Worm (Caenorhabditis elegans): Measurements from ENCODE around the gene C07D10.1.

The C07D10.1 gene

DNA sequence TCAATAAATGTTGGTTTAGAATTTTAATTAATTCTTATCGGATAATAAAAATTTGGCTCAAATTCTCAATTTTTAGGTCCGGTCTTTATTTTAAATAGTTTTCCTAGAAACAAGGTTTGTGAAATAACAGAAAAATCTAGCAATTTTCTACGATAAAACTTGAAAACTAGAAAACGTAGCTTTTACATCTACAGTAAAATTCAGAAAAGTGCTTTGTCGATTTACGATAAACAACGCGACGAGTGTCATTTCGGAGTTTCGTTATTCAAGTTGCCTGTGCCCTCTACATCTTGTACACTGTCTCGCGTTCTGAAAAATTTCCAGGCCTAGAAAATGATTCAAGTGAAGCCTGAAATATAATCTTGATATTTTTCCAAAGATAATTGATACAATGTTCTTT lies 42.0 kb upstream of the C07D10.1 start:
- TF ChIP-seq nhr-76 (tag; optimal IDR thresholded peaks at IDR 0.05): no peak
- no peak for TF ChIP-seq nhr-237 (tag; optimal IDR thresholded peaks at IDR 0.05)
- TF ChIP-seq pha-4 (tag; optimal IDR thresholded peaks at IDR 0.05): peak; percentile 48
- TF ChIP-seq nhr-23 (tag; optimal IDR thresholded peaks at IDR 0.05): peak; percentile 20
- peak; percentile 38 for TF ChIP-seq nfya-1 (tag; optimal IDR thresholded peaks at IDR 0.05; ENCODE audit: insufficient read depth)
- peak; percentile 30 for TF ChIP-seq lin-15B (tag; optimal IDR thresholded peaks at IDR 0.05)
- TF ChIP-seq nhr-25 (tag; optimal IDR thresholded peaks at IDR 0.05): no peak
- TF ChIP-seq R02D3.7 (tag; optimal IDR thresholded peaks at IDR 0.05): peak; percentile 85
- no peak for TF ChIP-seq egl-27 (tag; optimal IDR thresholded peaks at IDR 0.05)
- peak; percentile 6 for TF ChIP-seq hmg-11 (tag; optimal IDR thresholded peaks at IDR 0.05)

DNA sequence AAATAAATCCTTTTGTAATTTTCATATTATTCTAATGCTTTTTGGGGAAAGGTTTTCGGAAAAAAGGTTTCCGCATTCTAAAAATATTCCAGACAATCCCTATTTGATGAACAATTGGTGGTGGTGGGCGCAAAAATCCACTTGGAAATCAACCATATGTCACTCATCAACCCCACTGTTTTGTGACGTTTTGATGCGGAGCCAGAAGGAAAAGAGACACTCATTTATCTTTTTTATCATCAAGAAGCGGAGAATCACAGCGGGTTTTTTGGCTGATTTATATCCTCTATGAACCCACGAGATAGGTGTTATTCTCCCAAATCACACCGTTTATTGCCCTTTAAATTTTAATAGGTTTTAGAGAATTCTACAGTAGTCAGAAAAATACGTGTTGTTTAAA lies 41.6 kb upstream of the C07D10.1 start:
- TF ChIP-seq nhr-77 (tag; optimal IDR thresholded peaks at IDR 0.05) (no peak), hmg-11 (tag; optimal IDR thresholded peaks at IDR 0.05) (no peak), nhr-67 (tag; optimal IDR thresholded peaks at IDR 0.05) (no peak), fkh-10 (GFP tag; optimal IDR thresholded peaks at IDR 0.05) (no peak), pqm-1 (tag; optimal IDR thresholded peaks at IDR 0.05) (no peak), nfya-1 (tag; optimal IDR thresholded peaks at IDR 0.05; ENCODE audit: insufficient read depth) (no peak), egl-27 (tag; optimal IDR thresholded peaks at IDR 0.05) (no peak), R02D3.7 (tag; optimal IDR thresholded peaks at IDR 0.05) (no peak), ZK546.5 (tag; optimal IDR thresholded peaks at IDR 0.05) (no peak), snpc-4 (tag; optimal IDR thresholded peaks at IDR 0.05) (no peak), lin-15B (tag; optimal IDR thresholded peaks at IDR 0.05) (no peak), ceh-28 (tag; optimal IDR thresholded peaks at IDR 0.05) (no peak)

DNA sequence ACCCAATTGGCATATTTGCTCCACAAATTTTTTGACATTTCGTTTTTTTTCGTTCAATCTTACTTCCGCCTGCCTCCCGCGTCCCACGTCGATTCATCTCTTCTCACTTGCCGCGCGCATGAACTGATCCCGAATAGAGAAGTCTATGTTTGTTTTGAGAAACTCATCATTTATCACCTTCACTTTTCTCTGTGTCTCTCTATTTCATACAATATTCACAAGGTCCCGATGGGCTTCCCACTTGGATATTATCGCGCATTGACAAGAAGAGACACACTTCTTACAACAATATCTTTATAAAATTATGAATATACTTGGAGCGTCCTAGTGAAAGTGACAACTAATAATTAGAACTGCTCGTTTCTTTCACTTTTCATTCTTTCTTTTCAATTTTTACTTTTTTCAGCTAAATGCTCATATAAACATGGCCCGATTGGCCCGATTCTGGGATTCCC lies 40.3 kb upstream of the C07D10.1 start, which contains the start of gene insc-1:
insc-1 (plus strand) TSS at position 405 of the 455 bp plus-strand sequence.
- no peak for TF ChIP-seq zag-1 (tag; optimal IDR thresholded peaks at IDR 0.05)
- TF ChIP-seq R02D3.7 (tag; optimal IDR thresholded peaks at IDR 0.05): no peak
- TF ChIP-seq pha-4 (tag; optimal IDR thresholded peaks at IDR 0.05): no peak
- no peak for TF ChIP-seq fkh-2 (tag; optimal IDR thresholded peaks at IDR 0.05)
- TF ChIP-seq ceh-16 (tag; optimal IDR thresholded peaks at IDR 0.05): no peak
- TF ChIP-seq ceh-9 (tag; optimal IDR thresholded peaks at IDR 0.05): no peak
- no peak for TF ChIP-seq nhr-28 (tag; optimal IDR thresholded peaks at IDR 0.05)
- no peak for TF ChIP-seq nhr-77 (tag; optimal IDR thresholded peaks at IDR 0.05)
- no peak for TF ChIP-seq lin-15B (tag; optimal IDR thresholded peaks at IDR 0.05)
- no peak for TF ChIP-seq unc-39 (tag; optimal IDR thresholded peaks at IDR 0.05)
- TF ChIP-seq mml-1 (tag; optimal IDR thresholded peaks at IDR 0.05): no peak
- TF ChIP-seq jun-1 (tag; optimal IDR thresholded peaks at IDR 0.05): no peak
- TF ChIP-seq nfya-1 (tag; optimal IDR thresholded peaks at IDR 0.05; ENCODE audit: insufficient read depth): no peak
- TF ChIP-seq ztf-11 (tag; optimal IDR thresholded peaks at IDR 0.05): no peak
- no peak for TF ChIP-seq aly-2 (tag; optimal IDR thresholded peaks at IDR 0.05)
- no peak for TF ChIP-seq mdl-1 (tag; optimal IDR thresholded peaks at IDR 0.05)

DNA sequence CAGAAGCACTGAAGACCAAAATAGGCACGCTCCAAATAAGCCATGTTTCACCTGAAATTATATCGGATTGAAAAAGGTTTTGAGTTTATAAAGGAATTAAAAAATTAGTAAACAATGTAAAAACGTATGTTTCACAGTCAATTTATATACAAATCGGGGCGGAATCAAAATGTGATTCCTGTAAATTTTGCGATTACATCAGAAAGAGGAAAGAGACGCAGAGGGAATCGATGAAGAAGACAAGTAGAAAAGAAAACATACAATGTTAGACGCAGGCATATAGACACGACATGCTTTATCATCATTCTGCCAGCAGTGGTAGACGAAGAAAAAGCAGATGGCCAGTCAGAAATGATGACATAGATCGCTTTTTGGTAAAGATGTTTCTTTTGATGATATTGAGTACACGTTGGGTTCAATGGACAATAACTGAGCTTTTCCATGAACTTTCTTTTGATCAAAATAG lies 34.8 kb upstream of the C07D10.1 start, which contains the start of gene msra-1:
msra-1 (minus strand) TSS at position 51 of the 466 bp plus-strand sequence.
- TF ChIP-seq ceh-28 (tag; optimal IDR thresholded peaks at IDR 0.05): peak; percentile 57
- TF ChIP-seq nfya-1 (tag; optimal IDR thresholded peaks at IDR 0.05; ENCODE audit: insufficient read depth): peak; percentile 70
- TF ChIP-seq snpc-4 (tag; optimal IDR thresholded peaks at IDR 0.05): peak; percentile 30
- no peak for TF ChIP-seq nhr-23 (tag; optimal IDR thresholded peaks at IDR 0.05)
- no peak for TF ChIP-seq ztf-4 (tag; optimal IDR thresholded peaks at IDR 0.05)
- TF ChIP-seq skn-1 (tag; optimal IDR thresholded peaks at IDR 0.05): peak; percentile 99
- TF ChIP-seq pha-4 (tag; optimal IDR thresholded peaks at IDR 0.05): peak; percentile 32
- TF ChIP-seq elt-2 (tag; optimal IDR thresholded peaks at IDR 0.05): peak; percentile 74
- TF ChIP-seq pqm-1 (tag; optimal IDR thresholded peaks at IDR 0.05): peak; percentile 72
- TF ChIP-seq ceh-9 (tag; optimal IDR thresholded peaks at IDR 0.05): no peak
- peak; percentile 21 for TF ChIP-seq hmg-11 (tag; optimal IDR thresholded peaks at IDR 0.05)

DNA sequence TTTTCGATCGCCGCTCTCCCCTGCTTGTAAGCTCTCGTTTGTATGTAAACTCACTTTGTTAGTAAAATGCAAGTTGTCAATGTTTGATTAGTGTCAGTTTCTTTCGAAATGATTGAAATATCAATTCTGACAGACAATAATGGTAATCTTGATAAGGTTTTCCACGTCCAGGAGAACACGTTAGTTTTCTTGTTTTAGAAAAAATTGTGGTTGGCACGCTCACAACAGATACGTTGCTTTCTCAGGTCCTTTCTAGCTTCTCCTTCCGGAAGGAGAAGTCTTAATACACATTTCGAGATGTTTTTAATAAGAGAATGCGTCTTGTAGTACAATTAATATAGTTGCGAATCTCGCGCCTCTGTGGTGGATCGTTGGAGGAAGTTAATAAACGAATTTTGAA lies 30.1 kb upstream of the C07D10.1 start, which contains the start of gene F43E2.6:
F43E2.6 (minus strand) TSS at position 101 of the 400 bp plus-strand sequence.
- TF ChIP-seq eor-1 (tag; optimal IDR thresholded peaks at IDR 0.05) (no peak), nhr-12 (tag; optimal IDR thresholded peaks at IDR 0.05) (no peak), ceh-82 (tag; optimal IDR thresholded peaks at IDR 0.05) (no peak), fkh-2 (tag; optimal IDR thresholded peaks at IDR 0.05) (no peak), unc-62 (GFP tag; optimal IDR thresholded peaks at IDR 0.05) (no peak), egl-27 (tag; optimal IDR thresholded peaks at IDR 0.05) (no peak), ztf-4 (tag; optimal IDR thresholded peaks at IDR 0.05) (no peak)

Measured in whole organism, L3 larva.